Fruit fly (Drosophila melanogaster) S2 (cell line): ENCODE data around the gene CG34117.

ENCODE experiments used
- CG8478 ChIP-seq: fragments of >200 bp; optimal IDR thresholded peaks from 2 replicates; lab custom pipeline; 2018
- CTCF ChIP-seq, 2 experiments: fragments of >200 bp; optimal IDR thresholded peaks; 2 replicates each; lab custom pipeline; 2018

dm6 chr3R:9392421-9392820 is 7.4 kb downstream of the CG34117 start:
- TF ChIP-seq CTCF (optimal IDR thresholded peaks at IDR 0.05; lab: Kevin White, UChicago) (no peak), CG8478 (lab: Kevin White, UChicago) (no peak)
